Worm (Caenorhabditis elegans): ENCODE measurements around the gene gar-2.

DNA sequence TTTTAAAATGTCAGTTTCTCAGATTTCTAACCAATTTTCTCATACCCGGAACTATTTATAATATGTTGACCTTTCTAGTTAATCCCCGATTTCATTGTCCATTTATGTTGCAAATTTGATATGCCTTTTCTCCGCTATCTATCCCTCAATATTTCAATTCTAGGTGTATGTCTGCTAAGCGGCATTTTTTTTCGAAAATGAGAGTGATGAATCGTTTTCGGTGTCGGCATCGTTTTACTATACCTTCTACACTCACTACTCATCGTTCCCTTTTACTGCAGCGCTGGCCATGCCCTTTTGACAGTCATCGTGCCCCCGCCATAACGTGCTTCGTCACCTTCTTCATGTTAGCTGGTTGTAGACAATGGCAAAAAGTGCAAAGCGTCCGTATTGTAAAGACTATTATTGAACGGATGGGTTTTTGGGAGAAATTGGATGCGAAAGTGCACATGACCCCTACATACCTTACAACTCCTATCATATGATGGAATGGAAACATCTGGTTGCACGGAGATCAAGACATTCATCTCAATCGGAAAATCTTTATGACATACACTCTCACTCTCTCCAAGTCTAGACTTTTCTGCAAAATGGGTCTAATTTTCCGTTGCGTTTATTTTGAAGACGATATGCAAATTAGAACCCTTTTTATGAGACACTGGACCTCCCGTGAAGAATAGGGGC, 50.1 kb downstream of the gar-2 start:
- TF ChIP-seq ceh-9 (tag; optimal IDR thresholded peaks at IDR 0.05): no peak
- no peak for TF ChIP-seq pqm-1 (tag; optimal IDR thresholded peaks at IDR 0.05)
